Fruit fly (Drosophila melanogaster) whole organism, embryonic: Measurements from ENCODE around the gene papi.

Experiments used
- Abd-B ChIP-seq: fragments of 200-800 bp; sonication (Bioruptor generic); optimal IDR thresholded peaks from 2 replicates; lab custom pipeline; 2018; ENCODE audit warnings: missing biosample characterization, mild to moderate bottlenecking, missing genetic modification characterization, moderate library complexity
- CG11093 ChIP-seq: fragments of 200-800 bp; sonication (Bioruptor generic); IDR thresholded peaks from 3 replicates; pipeline ENCODE4 v1.3.6; 2022; ENCODE audit warnings: missing biosample characterization, missing genetic modification characterization
- CG11247 ChIP-seq: fragments of 200-800 bp; sonication (Bioruptor generic); IDR thresholded peaks from 2 replicates; pipeline ENCODE4 v1.3.6; 2022; ENCODE audit warnings: missing biosample characterization, missing genetic modification characterization
- CG11560 ChIP-seq: fragments of 200-800 bp; sonication (Bioruptor generic); IDR thresholded peaks from 3 replicates; pipeline ENCODE4 v1.3.6; 2022; ENCODE audit warnings: missing biosample characterization, missing genetic modification characterization
- CG14441 ChIP-seq: fragments of 200-800 bp; sonication (Bioruptor generic); IDR thresholded peaks from 2 replicates; pipeline ENCODE4 v1.3.6; 2022; ENCODE audit warnings: missing biosample characterization, missing genetic modification characterization
- CG15479 ChIP-seq: fragments of 200-800 bp; sonication (Bioruptor generic); optimal IDR thresholded peaks from 3 replicates; lab custom pipeline; 2019; ENCODE audit warnings: missing biosample characterization, mild to moderate bottlenecking, missing genetic modification characterization, moderate library complexity
- CG17359 ChIP-seq: fragments of 200-800 bp; sonication (Bioruptor generic); optimal IDR thresholded peaks from 3 replicates; lab custom pipeline; 2018; ENCODE audit warnings: missing biosample characterization, mild to moderate bottlenecking, missing genetic modification characterization, moderate library complexity
- CG18619 ChIP-seq: fragments of 200-800 bp; sonication (Bioruptor generic); optimal IDR thresholded peaks from 3 replicates; lab custom pipeline; 2017; ENCODE audit warnings: missing biosample characterization, mild to moderate bottlenecking, missing genetic modification characterization
- CG34422 ChIP-seq: fragments of 200-800 bp; sonication (Bioruptor generic); IDR thresholded peaks from 3 replicates; pipeline ENCODE4 v1.3.6; 2022; ENCODE audit warnings: missing biosample characterization, missing genetic modification characterization
- CG6791 ChIP-seq: fragments of 200-800 bp; sonication (Bioruptor generic); IDR thresholded peaks from 3 replicates; pipeline ENCODE4 v1.3.6; 2022; ENCODE audit warnings: missing biosample characterization, missing genetic modification characterization; ENCODE audit not compliant: partially characterized antibody
- CG7271 ChIP-seq: fragments of 200-800 bp; sonication (Bioruptor generic); optimal IDR thresholded peaks from 2 replicates; lab custom pipeline; 2018; ENCODE audit warnings: missing biosample characterization, mild to moderate bottlenecking, missing genetic modification characterization, moderate library complexity
- CG7357 ChIP-seq: fragments of 200-800 bp; sonication (Bioruptor generic); IDR thresholded peaks from 3 replicates; pipeline ENCODE4 v1.3.6; 2022; ENCODE audit warnings: missing biosample characterization, missing genetic modification characterization
- CG7745 ChIP-seq: fragments of 200-800 bp; sonication (Bioruptor generic); optimal IDR thresholded peaks from 2 replicates; lab custom pipeline; 2018; ENCODE audit warnings: missing biosample characterization, mild to moderate bottlenecking, missing genetic modification characterization, moderate library complexity
- CG8765 ChIP-seq: fragments of 200-800 bp; sonication (Bioruptor generic); IDR thresholded peaks from 2 replicates; pipeline ENCODE4 v1.3.6; 2022; ENCODE audit warnings: missing biosample characterization, missing genetic modification characterization
- CG9215 ChIP-seq: fragments of 200-800 bp; sonication (Bioruptor generic); IDR thresholded peaks from 2 replicates; pipeline ENCODE4 v1.3.6; 2022; ENCODE audit warnings: missing biosample characterization, missing genetic modification characterization
- Doc3 ChIP-seq: fragments of 200-800 bp; sonication (Bioruptor generic); IDR thresholded peaks from 3 replicates; pipeline ENCODE4 v1.3.6; 2022; ENCODE audit warnings: missing biosample characterization, missing genetic modification characterization; ENCODE audit not compliant: partially characterized antibody
- ERR ChIP-seq: fragments of 200-800 bp; sonication (Bioruptor generic); optimal IDR thresholded peaks from 2 replicates; lab custom pipeline; 2016; ENCODE audit warnings: missing biosample characterization, missing genetic modification characterization
- Ets65A ChIP-seq: fragments of 200-800 bp; sonication (Bioruptor generic); peaks from one replicate; lab custom pipeline; 2016; ENCODE audit warnings: missing biosample characterization, missing genetic modification characterization
- Fer1 ChIP-seq: fragments of 200-800 bp; sonication (Bioruptor generic); optimal IDR thresholded peaks from 2 replicates; lab custom pipeline; 2017; ENCODE audit warnings: missing biosample characterization, mild to moderate bottlenecking, missing genetic modification characterization
- Fer2 ChIP-seq: fragments of 200-800 bp; sonication (Bioruptor generic); optimal IDR thresholded peaks from 2 replicates; lab custom pipeline; 2018; ENCODE audit warnings: missing biosample characterization, mild to moderate bottlenecking, missing genetic modification characterization, moderate library complexity
- HHEX ChIP-seq: fragments of 200-800 bp; sonication (Bioruptor generic); optimal IDR thresholded peaks from 3 replicates; lab custom pipeline; 2017; ENCODE audit warnings: missing biosample characterization, mild to moderate bottlenecking, missing genetic modification characterization, missing genetic modification reagents
- HLH3B ChIP-seq: fragments of 200-800 bp; sonication (Bioruptor generic); IDR thresholded peaks from 2 replicates; pipeline ENCODE4 v1.3.6; 2022; ENCODE audit warnings: missing biosample characterization, missing genetic modification characterization
- Hey ChIP-seq: fragments of 200-800 bp; sonication (Bioruptor generic); optimal IDR thresholded peaks from 3 replicates; lab custom pipeline; 2018; ENCODE audit warnings: missing biosample characterization, mild to moderate bottlenecking, missing genetic modification characterization
- MBD-R2 ChIP-seq: fragments of 200-800 bp; sonication (Bioruptor generic); IDR thresholded peaks from 2 replicates; pipeline ENCODE4 v1.3.6; 2022; ENCODE audit warnings: missing biosample characterization, missing genetic modification characterization
- MESR4 ChIP-seq: fragments of 200-800 bp; sonication (Bioruptor generic); optimal IDR thresholded peaks from 2 replicates; lab custom pipeline; 2018; ENCODE audit warnings: missing biosample characterization, mild to moderate bottlenecking, missing genetic modification characterization, moderate library complexity
- Nf-YC ChIP-seq: fragments of 200-800 bp; optimal IDR thresholded peaks from 3 replicates; lab custom pipeline; 2019; ENCODE audit warnings: missing biosample characterization, mild to moderate bottlenecking, missing genetic modification characterization, moderate library complexity
- Oli ChIP-seq: fragments of 200-800 bp; sonication (Bioruptor generic); optimal IDR thresholded peaks from 2 replicates; lab custom pipeline; 2018; ENCODE audit warnings: missing biosample characterization, mild to moderate bottlenecking, missing genetic modification characterization, moderate library complexity
- Sox102F ChIP-seq: fragments of 200-800 bp; sonication (Bioruptor generic); optimal IDR thresholded peaks from 2 replicates; lab custom pipeline; 2018; ENCODE audit warnings: missing biosample characterization, mild to moderate bottlenecking, missing genetic modification characterization, moderate library complexity
- Spps ChIP-seq: fragments of 200-800 bp; sonication (Bioruptor generic); optimal IDR thresholded peaks from 2 replicates; lab custom pipeline; 2018; ENCODE audit warnings: missing biosample characterization, mild to moderate bottlenecking, missing genetic modification characterization
- Ssrp ChIP-seq: fragments of 200-800 bp; sonication (Bioruptor generic); optimal IDR thresholded peaks from 2 replicates; lab custom pipeline; 2018; ENCODE audit warnings: missing biosample characterization, mild to moderate bottlenecking, missing genetic modification characterization, moderate library complexity
- Usf ChIP-seq: fragments of 200-800 bp; sonication (Bioruptor generic); optimal IDR thresholded peaks from 2 replicates; lab custom pipeline; 2017; ENCODE audit warnings: missing genotype, missing biosample characterization, missing genetic modification characterization
- Xrp1 ChIP-seq: fragments of 200-800 bp; sonication (Bioruptor generic); IDR thresholded peaks from 2 replicates; pipeline ENCODE4 v1.3.6; 2022; ENCODE audit warnings: missing biosample characterization, missing genetic modification characterization
- abd-A ChIP-seq: fragments of 200-800 bp; sonication (Bioruptor generic); optimal IDR thresholded peaks from 3 replicates; lab custom pipeline; 2019; ENCODE audit warnings: missing biosample characterization, mild to moderate bottlenecking, missing genetic modification characterization, moderate library complexity
- bbx ChIP-seq: fragments of 200-800 bp; sonication (Bioruptor generic); IDR thresholded peaks from 2 replicates; pipeline ENCODE4 v1.3.6; 2022; ENCODE audit warnings: missing biosample characterization, missing genetic modification characterization; ENCODE audit not compliant: partially characterized antibody
- dati ChIP-seq: fragments of 200-800 bp; sonication (Bioruptor generic); IDR thresholded peaks from 2 replicates; pipeline ENCODE4 v1.3.6; 2022; ENCODE audit warnings: missing biosample characterization, missing genetic modification characterization
- eyg ChIP-seq: fragments of 200-800 bp; sonication (Bioruptor generic); optimal IDR thresholded peaks from 3 replicates; lab custom pipeline; 2016; ENCODE audit warnings: missing biosample characterization, missing genetic modification characterization
- fd96Cb ChIP-seq: fragments of 200-800 bp; sonication (Bioruptor generic); optimal IDR thresholded peaks from 2 replicates; lab custom pipeline; 2018; ENCODE audit warnings: missing biosample characterization, mild to moderate bottlenecking, missing genetic modification characterization, moderate library complexity
- gem ChIP-seq: fragments of 200-800 bp; sonication (Bioruptor generic); optimal IDR thresholded peaks from 2 replicates; lab custom pipeline; 2019; ENCODE audit warnings: missing biosample characterization, mild to moderate bottlenecking, missing genetic modification characterization, moderate library complexity
- lola ChIP-seq, 3 experiments: fragments of >200 bp in 2 of 3; fragments of 200-800 bp in 1 of 3; sonication (Bioruptor generic) in 1 of 3; optimal IDR thresholded peaks; 2 replicates each; lab custom pipeline; 2017 to 2019; ENCODE audit warnings: missing biosample characterization in 3 of 3, missing genetic modification characterization in 3 of 3, mild to moderate bottlenecking in 1 of 3, moderate library complexity in 1 of 3
- oc ChIP-seq: fragments of 200-800 bp; sonication (Bioruptor generic); optimal IDR thresholded peaks from 2 replicates; lab custom pipeline; 2018; ENCODE audit warnings: missing biosample characterization, mild to moderate bottlenecking, missing genetic modification characterization, moderate library complexity
- org-1 ChIP-seq: fragments of 200-800 bp; sonication (Bioruptor generic); optimal IDR thresholded peaks from 2 replicates; lab custom pipeline; 2017; ENCODE audit warnings: missing biosample characterization, missing genetic modification characterization
- otp ChIP-seq: fragments of 200-800 bp; sonication (Bioruptor generic); IDR thresholded peaks from 3 replicates; pipeline ENCODE4, ENCODE4 v1.3.6; 2022; ENCODE audit warnings: missing biosample characterization, missing genetic modification characterization
- peb ChIP-seq: fragments of 200-800 bp; sonication (Bioruptor generic); IDR thresholded peaks from 2 replicates; pipeline ENCODE4 v1.3.6; 2022; ENCODE audit warnings: missing biosample characterization, missing genetic modification characterization
- pfk ChIP-seq: fragments of 200-800 bp; sonication (Bioruptor generic); optimal IDR thresholded peaks from 2 replicates; lab custom pipeline; 2018; ENCODE audit warnings: missing biosample characterization, mild to moderate bottlenecking, missing genetic modification characterization, moderate library complexity
- ranshi ChIP-seq: fragments of 200-800 bp; sonication (Bioruptor generic); IDR thresholded peaks from 2 replicates; pipeline ENCODE4 v1.3.6; 2022; ENCODE audit warnings: missing biosample characterization, missing genetic modification characterization
- ro ChIP-seq: fragments of 200-800 bp; sonication (Bioruptor generic); IDR thresholded peaks from 2 replicates; pipeline ENCODE4 v1.3.6; 2022; ENCODE audit warnings: missing biosample characterization, missing genetic modification characterization
- sens ChIP-seq: fragments of 200-800 bp; sonication (Bioruptor generic); peaks from one replicate; lab custom pipeline; 2016; ENCODE audit warnings: missing biosample characterization, missing genetic modification characterization
- tup ChIP-seq: fragments of 200-800 bp; sonication (Bioruptor generic); optimal IDR thresholded peaks from 2 replicates; lab custom pipeline; 2016; ENCODE audit warnings: missing biosample characterization, mild to moderate bottlenecking, missing genetic modification characterization, moderate library complexity
- vfl ChIP-seq: fragments of 200-800 bp; sonication (Bioruptor generic); optimal IDR thresholded peaks from 2 replicates; lab custom pipeline; 2016; ENCODE audit warnings: missing biosample characterization, missing genetic modification characterization
- zf30C ChIP-seq: fragments of 200-800 bp; sonication (Bioruptor generic); optimal IDR thresholded peaks from 3 replicates; lab custom pipeline; 2018; ENCODE audit warnings: missing biosample characterization, mild to moderate bottlenecking, missing genetic modification characterization

papi gene

DNA sequence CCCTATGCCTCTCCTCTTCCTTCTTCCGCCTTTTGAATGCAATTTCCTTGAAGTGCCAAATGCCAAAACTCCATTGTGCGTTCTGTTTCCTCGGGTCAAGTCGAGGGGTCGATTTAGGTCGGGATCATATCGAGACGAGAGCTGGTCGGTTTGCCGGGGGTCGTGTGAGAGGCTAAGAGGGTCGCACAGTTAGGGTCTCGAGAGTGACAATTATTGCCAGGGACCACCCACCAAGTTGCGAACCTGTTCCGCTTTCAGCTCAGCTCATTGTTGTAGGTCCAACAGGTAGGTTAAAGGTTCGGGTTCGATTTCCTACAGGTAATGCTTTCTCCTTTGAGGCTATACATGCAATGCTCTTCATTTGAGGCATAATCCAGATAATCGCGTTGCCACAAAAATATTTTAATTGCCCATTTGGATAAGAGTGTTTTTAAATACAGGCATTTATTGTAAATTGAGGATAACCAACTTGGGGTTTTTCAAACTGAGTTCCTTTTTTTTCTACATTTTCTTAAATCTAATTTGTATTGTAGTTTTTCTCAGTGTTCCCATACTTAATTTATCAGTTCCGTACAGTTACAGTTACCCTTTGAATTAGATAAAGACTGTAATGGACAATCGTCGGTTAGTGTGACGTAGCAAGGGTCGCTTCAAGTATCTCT, 48.0 kb upstream of the papi start (continued):
- TF ChIP-seq Sox102F (GFP tag; lab: Kevin White, UChicago) (peak; percentile 27), Xrp1 (GFP tag; lab: Robert Waterston, UW) (peak; percentile 21; the same call in 1 of the 2 replicates), HHEX (no peak), Fer1 (no peak), peb (GFP tag; lab: Robert Waterston, UW) (no peak), bbx (GFP tag; lab: Robert Waterston, UW) (no peak), CG9215 (GFP tag; lab: Robert Waterston, UW) (no peak), Spps (no peak), HLH3B (GFP tag; lab: Robert Waterston, UW) (no peak), CG7745 (tag; lab: Kevin White, UChicago) (no peak), org-1 (GFP tag; lab: Kevin White, UChicago) (no peak), sens (GFP tag; lab: Kevin White, UChicago) (peak; percentile 75), CG14441 (no peak), CG18619 (no peak), vfl (GFP tag; lab: Kevin White, UChicago) (no peak), pfk (GFP tag; lab: Kevin White, UChicago) (no peak), CG11093 (no peak), oc (tag; lab: Kevin White, UChicago) (no peak), Ssrp (tag; lab: Kevin White, UChicago) (no peak), lola (GFP tag; optimal IDR thresholded peaks at IDR 0.05; lab: Kevin White, UChicago) (peak in 1 of 3 experiments; percentile 3), CG6791 (GFP tag; lab: Robert Waterston, UW) (no peak), CG7357 (GFP tag; lab: Robert Waterston, UW) (no peak), ranshi (no peak), Oli (tag; lab: Kevin White, UChicago) (no peak), ERR (no peak), fd96Cb (no peak), tup (no peak), zf30C (GFP tag; lab: Kevin White, UChicago) (peak; percentile 43), MBD-R2 (GFP tag; lab: Robert Waterston, UW) (no peak), CG34422 (GFP tag; lab: Robert Waterston, UW) (no peak), otp (no peak), Usf (GFP tag; lab: Kevin White, UChicago) (no peak), CG11560 (no peak), abd-A (tag; lab: Kevin White, UChicago) (no peak), CG15479 (peak; percentile 92), CG7271 (tag; lab: Kevin White, UChicago) (no peak), Nf-YC (no peak), CG11247 (GFP tag; lab: Robert Waterston, UW) (no peak), Hey (tag; lab: Kevin White, UChicago) (no peak), gem (tag; lab: Kevin White, UChicago) (peak; percentile 49), CG17359 (tag; lab: Kevin White, UChicago) (no peak), ro (no peak), CG8765 (GFP tag; lab: Robert Waterston, UW) (no peak), eyg (GFP tag; lab: Kevin White, UChicago) (no peak), Abd-B (no peak), Doc3 (GFP tag; lab: Robert Waterston, UW) (no peak), Ets65A (GFP tag; lab: Kevin White, UChicago) (no peak), MESR4 (GFP tag; lab: Kevin White, UChicago) (no peak), dati (GFP tag; lab: Robert Waterston, UW) (no peak), Fer2 (no peak)
